Worm (Caenorhabditis elegans) whole organism, mixed stage, embryonic: ENCODE data around the gene Y17G9B.4.

Source experiments
- M03D4.4 ChIP-seq: sonication (generic microtip); optimal IDR thresholded peaks from 2 replicates; lab custom pipeline; 2017; ENCODE audit warnings: mild to moderate bottlenecking, missing genetic modification characterization, missing compliant biosample characterization
- bed-3 ChIP-seq: fragments of 200-800 bp; sonication (Bioruptor generic); optimal IDR thresholded peaks from 3 replicates; lab custom pipeline; 2018; ENCODE audit warnings: mild to moderate bottlenecking, missing genetic modification characterization, moderate library complexity, missing compliant biosample characterization
- blmp-1 ChIP-seq: fragments of 150-350 bp; optimal IDR thresholded peaks from 2 replicates; lab custom pipeline; 2014; ENCODE audit warnings: missing biosample characterization, missing genetic modification characterization
- ceh-39 ChIP-seq: fragments of 150-350 bp; optimal IDR thresholded peaks from 2 replicates; lab custom pipeline; 2014; ENCODE audit warnings: missing biosample characterization, missing genetic modification characterization
- ceh-43 ChIP-seq: fragments of 200-800 bp; sonication (Bioruptor generic); optimal IDR thresholded peaks from 2 replicates; lab custom pipeline; 2018; ENCODE audit warnings: mild to moderate bottlenecking, missing genetic modification characterization, moderate library complexity, missing compliant biosample characterization
- ceh-83 ChIP-seq: fragments of 200-800 bp; sonication (Bioruptor generic); optimal IDR thresholded peaks from 2 replicates; lab custom pipeline; 2018; ENCODE audit warnings: mild to moderate bottlenecking, missing genetic modification characterization, missing compliant biosample characterization
- ces-1 ChIP-seq: fragments of 150-350 bp; optimal IDR thresholded peaks from 2 replicates; lab custom pipeline; 2014; ENCODE audit warnings: missing biosample characterization, missing genetic modification reagents, missing genetic modification characterization
- cnd-1 ChIP-seq: fragments of 200-800 bp; sonication (Bioruptor generic); optimal IDR thresholded peaks from 2 replicates; lab custom pipeline; 2018; ENCODE audit warnings: mild to moderate bottlenecking, missing genetic modification characterization, missing compliant biosample characterization
- drap-1 ChIP-seq: fragments of 200-800 bp; sonication (Bioruptor generic); optimal IDR thresholded peaks from 3 replicates; lab custom pipeline; 2018; ENCODE audit warnings: mild to moderate bottlenecking, missing genetic modification characterization, missing compliant biosample characterization
- elt-1 ChIP-seq: sonication (generic microtip); optimal IDR thresholded peaks from 2 replicates; lab custom pipeline; 2017; ENCODE audit warnings: missing genetic modification characterization, mild to moderate bottlenecking, missing compliant biosample characterization, antibody characterized with exemption, moderate library complexity, borderline replicate concordance; ENCODE audit not compliant: insufficient read depth
- elt-3 ChIP-seq: fragments of 150-350 bp; optimal IDR thresholded peaks from 2 replicates; lab custom pipeline; 2014; ENCODE audit warnings: missing biosample characterization, missing genetic modification characterization
- flh-1 ChIP-seq: fragments of 200-800 bp; sonication (Bioruptor generic); optimal IDR thresholded peaks from 2 replicates; lab custom pipeline; 2018; ENCODE audit warnings: mild to moderate bottlenecking, missing genetic modification characterization, moderate library complexity, missing compliant biosample characterization
- ham-2 ChIP-seq: fragments of 200-800 bp; sonication (Bioruptor generic); optimal IDR thresholded peaks from 2 replicates; lab custom pipeline; 2018; ENCODE audit warnings: mild to moderate bottlenecking, missing genetic modification characterization, missing compliant biosample characterization
- hlh-1 ChIP-seq: fragments of 150-350 bp; optimal IDR thresholded peaks from 2 replicates; lab custom pipeline; 2014; ENCODE audit warnings: missing biosample characterization, missing genetic modification reagents, missing genetic modification characterization
- lin-13 ChIP-seq: fragments of 150-350 bp; optimal IDR thresholded peaks from 2 replicates; lab custom pipeline; 2014; ENCODE audit warnings: missing biosample characterization, missing genetic modification characterization
- lsy-2 ChIP-seq: fragments of 150-350 bp; optimal IDR thresholded peaks from 2 replicates; lab custom pipeline; 2014; ENCODE audit warnings: missing biosample characterization, missing genetic modification characterization
- mep-1 ChIP-seq: fragments of 150-350 bp; optimal IDR thresholded peaks from 2 replicates; lab custom pipeline; 2017; ENCODE audit warnings: missing biosample characterization, missing genetic modification reagents, missing genetic modification characterization, inconsistent platforms
- mls-2 ChIP-seq: sonication (generic microtip); optimal IDR thresholded peaks from 2 replicates; lab custom pipeline; 2016; ENCODE audit warnings: mild to moderate bottlenecking, missing genetic modification characterization, moderate library complexity, missing compliant biosample characterization
- nhr-12 ChIP-seq: fragments of 150-350 bp; optimal IDR thresholded peaks from 2 replicates; lab custom pipeline; 2014; ENCODE audit warnings: missing biosample characterization, missing genetic modification characterization
- nhr-2 ChIP-seq: fragments of 150-350 bp; optimal IDR thresholded peaks from 2 replicates; lab custom pipeline; 2014; ENCODE audit warnings: missing biosample characterization, missing genetic modification characterization
- nhr-237 ChIP-seq: fragments of 150-350 bp; optimal IDR thresholded peaks from 2 replicates; lab custom pipeline; 2014; ENCODE audit warnings: missing biosample characterization, missing genetic modification characterization
- nhr-28 ChIP-seq: fragments of 150-350 bp; optimal IDR thresholded peaks from 2 replicates; lab custom pipeline; 2014; ENCODE audit warnings: missing biosample characterization, missing genetic modification characterization
- nhr-76 ChIP-seq: sonication (generic microtip); optimal IDR thresholded peaks from 2 replicates; lab custom pipeline; 2017; ENCODE audit warnings: missing biosample characterization, missing genetic modification characterization
- pha-4 ChIP-seq: fragments of 150-350 bp; optimal IDR thresholded peaks from 2 replicates; lab custom pipeline; 2018; ENCODE audit warnings: missing biosample characterization, missing genetic modification reagents, missing genetic modification characterization
- snpc-4 ChIP-seq: fragments of 150-350 bp; optimal IDR thresholded peaks from 2 replicates; lab custom pipeline; 2014; ENCODE audit warnings: missing biosample characterization, missing genetic modification characterization
- sptf-1 ChIP-seq: sonication (generic microtip); optimal IDR thresholded peaks from 2 replicates; lab custom pipeline; 2017; ENCODE audit warnings: mild to moderate bottlenecking, missing genetic modification characterization, moderate library complexity, missing compliant biosample characterization
- unc-120 ChIP-seq: sonication (generic microtip); optimal IDR thresholded peaks from 2 replicates; lab custom pipeline; 2017; ENCODE audit warnings: missing genetic modification characterization, missing compliant biosample characterization; ENCODE audit not compliant: poor library complexity, severe bottlenecking
- unc-39 ChIP-seq: fragments of 150-350 bp; optimal IDR thresholded peaks from 2 replicates; lab custom pipeline; 2014; ENCODE audit warnings: missing biosample characterization, missing genetic modification characterization
- unc-62 ChIP-seq: fragments of 150-350 bp; optimal IDR thresholded peaks from 2 replicates; lab custom pipeline; 2014; ENCODE audit warnings: missing biosample characterization, missing genetic modification reagents, missing genetic modification characterization
- zip-8 ChIP-seq: fragments of 150-350 bp; optimal IDR thresholded peaks from 2 replicates; lab custom pipeline; 2014; ENCODE audit warnings: missing biosample characterization, missing genetic modification characterization

Y17G9B.4 gene

ce11 chrIV:4744167-4744566, 7.8 kb upstream of the Y17G9B.4 start, which contains the start of gene hoe-1:
TSS of gene hoe-1 (minus strand) at chrIV:4744267.
- TF ChIP-seq elt-3 (no peak), ceh-83 (GFP tag; lab: Kevin White, UChicago) (no peak), snpc-4 (no peak)
- TF ChIP-seq, all 35 proteins: peak for 0

DNA sequence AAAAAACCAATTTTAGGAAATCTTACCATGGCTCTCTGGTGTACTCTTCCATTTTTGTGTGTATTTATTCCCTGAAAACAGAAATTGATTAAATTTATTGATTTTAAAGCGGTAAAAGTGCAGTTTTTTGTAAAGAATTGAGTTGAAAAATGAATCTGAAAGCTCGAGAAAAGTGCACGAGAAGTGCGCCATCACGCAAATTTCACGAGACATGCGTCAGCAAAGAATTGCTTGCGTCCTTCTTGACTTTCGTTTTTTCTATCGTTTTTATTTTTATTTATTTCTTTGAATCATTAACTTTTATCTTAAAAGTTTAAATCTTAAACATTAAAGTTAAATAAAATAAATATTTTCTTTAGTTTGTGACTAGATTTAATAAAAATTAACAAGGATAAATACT, 6.5 kb upstream of the Y17G9B.4 start, which contains the start of gene timm-17B.1:
timm-17B.1 (minus strand) TSS at position 71 of the 400 bp plus-strand sequence.
- TF ChIP-seq lin-13 (tag; lab: Kevin White, UChicago) = peak; percentile 68
- TF ChIP-seq nhr-237 (tag; lab: Kevin White, UChicago) = peak; percentile 33
- TF ChIP-seq pha-4 (tag; lab: Kevin White, UChicago) = peak; percentile 1
- no peak for TF ChIP-seq mls-2 (tag; lab: Kevin White, UChicago)
- no peak for TF ChIP-seq elt-3
- peak; percentile 83 for TF ChIP-seq lsy-2
- peak; percentile 49 for TF ChIP-seq ces-1 (GFP tag; lab: Kevin White, UChicago)
- TF ChIP-seq mep-1 (tag; lab: Kevin White, UChicago) = peak; percentile 68

- no peak for TF ChIP-seq bed-3 (GFP tag; lab: Kevin White, UChicago)
- peak; percentile 30 for TF ChIP-seq hlh-1 (tag; lab: Kevin White, UChicago)
- TF ChIP-seq nhr-2 (tag; lab: Kevin White, UChicago) = no peak
- no peak for TF ChIP-seq nhr-76
Measured at ce11 chrIV:4747553-4747952, 4.4 kb upstream of the Y17G9B.4 start, which contains the start of gene tctn-1. TSS of gene tctn-1 (minus strand) at chrIV:4747832.

ce11 chrIV:4748408-4749105, 3.4 kb upstream of the Y17G9B.4 start, which contains the start of gene cyc-2.1:
TSS of gene cyc-2.1 (minus strand) at chrIV:4749012.
- peak; percentile 4 for TF ChIP-seq flh-1 (GFP tag; lab: Kevin White, UChicago)
- peak; percentile 58 for TF ChIP-seq sptf-1 (tag; lab: Kevin White, UChicago)
- no peak for TF ChIP-seq hlh-1 (tag; lab: Kevin White, UChicago)
- TF ChIP-seq drap-1 (GFP tag; lab: Kevin White, UChicago) = peak; percentile 33
- peak; percentile 22 for TF ChIP-seq pha-4 (tag; lab: Kevin White, UChicago)
- no peak for TF ChIP-seq bed-3 (GFP tag; lab: Kevin White, UChicago)
- peak; percentile 55 for TF ChIP-seq mep-1 (tag; lab: Kevin White, UChicago)
- no peak for TF ChIP-seq nhr-2 (tag; lab: Kevin White, UChicago)
- no peak for TF ChIP-seq nhr-28
- peak; percentile 6 for TF ChIP-seq nhr-237 (tag; lab: Kevin White, UChicago)
- peak; percentile 31 for TF ChIP-seq M03D4.4 (tag; lab: Kevin White, UChicago)
- TF ChIP-seq ces-1 (GFP tag; lab: Kevin White, UChicago) = peak; percentile 22
- TF ChIP-seq nhr-76 = no peak
- no peak for TF ChIP-seq unc-39 (tag; lab: Kevin White, UChicago)
- TF ChIP-seq lsy-2 = peak; percentile 76
- TF ChIP-seq zip-8 (tag; lab: Kevin White, UChicago) = peak; percentile 30
- TF ChIP-seq ham-2 (GFP tag; lab: Kevin White, UChicago) = no peak

DNA sequence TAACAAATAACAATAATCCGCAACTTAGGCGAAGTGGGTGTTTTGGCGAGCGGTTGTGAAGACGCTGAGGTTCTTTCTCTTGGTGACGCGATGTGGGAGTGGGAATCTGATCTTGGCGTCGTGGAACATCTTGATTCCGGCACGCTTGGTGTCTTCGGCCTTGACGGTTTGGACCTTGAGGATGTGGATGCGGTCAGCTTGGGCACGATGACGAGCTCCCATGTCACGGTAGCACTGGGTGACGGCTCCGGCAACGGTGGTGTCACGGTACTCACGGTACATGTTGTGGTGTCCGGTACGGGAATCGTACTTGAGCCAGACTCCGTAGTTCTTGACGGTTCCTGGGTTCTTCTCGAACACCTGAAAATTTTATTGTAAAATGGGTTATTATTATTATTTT, 2.8 kb upstream of the Y17G9B.4 start:
- no peak for TF ChIP-seq elt-1
- no peak for TF ChIP-seq unc-39 (tag; lab: Kevin White, UChicago)
- TF ChIP-seq snpc-4 = no peak
- TF ChIP-seq nhr-2 (tag; lab: Kevin White, UChicago) = no peak
- TF ChIP-seq ceh-43 (GFP tag; lab: Kevin White, UChicago) = no peak
- no peak for TF ChIP-seq cnd-1 (tag; lab: Kevin White, UChicago)
- no peak for TF ChIP-seq unc-120 (tag; lab: Kevin White, UChicago)
- TF ChIP-seq lin-13 (tag; lab: Kevin White, UChicago) = no peak
- TF ChIP-seq nhr-12 (tag; lab: Kevin White, UChicago) = no peak
- TF ChIP-seq nhr-28 = no peak
- no peak for TF ChIP-seq drap-1 (GFP tag; lab: Kevin White, UChicago)
- no peak for TF ChIP-seq unc-62
- no peak for TF ChIP-seq hlh-1 (tag; lab: Kevin White, UChicago)
- no peak for TF ChIP-seq zip-8 (tag; lab: Kevin White, UChicago)
- TF ChIP-seq ham-2 (GFP tag; lab: Kevin White, UChicago) = no peak
- TF ChIP-seq nhr-237 (tag; lab: Kevin White, UChicago) = no peak
- TF ChIP-seq ceh-39 (tag; lab: Kevin White, UChicago) = no peak
- no peak for TF ChIP-seq blmp-1
